Worm (Caenorhabditis elegans): ENCODE measurements around the gene cids-1.

- TF ChIP-seq flt-1 (GFP tag; IDR thresholded peaks at IDR 0.05), result no peak
- no peak for TF ChIP-seq ama-1 (optimal IDR thresholded peaks at IDR 0.05)
- TF ChIP-seq scrt-1 (GFP tag; IDR thresholded peaks at IDR 0.05), result no peak
- no peak for TF ChIP-seq ceh-36 (tag; optimal IDR thresholded peaks at IDR 0.05)
- no peak for TF ChIP-seq pes-1 (GFP tag; IDR thresholded peaks at IDR 0.05)
- no peak for TF ChIP-seq tra-4 (tag; optimal IDR thresholded peaks at IDR 0.05)
- TF ChIP-seq tbx-11 (GFP tag; IDR thresholded peaks at IDR 0.05), result no peak
- TF ChIP-seq hmbx-1 (tag; optimal IDR thresholded peaks at IDR 0.05), result no peak
- TF ChIP-seq hmg-4 (GFP tag; optimal IDR thresholded peaks at IDR 0.05), result no peak
- TF ChIP-seq ets-7 (tag; optimal IDR thresholded peaks at IDR 0.05), result no peak
- no peak for TF ChIP-seq ceh-13 (GFP tag; optimal IDR thresholded peaks at IDR 0.05)
- TF ChIP-seq aly-1 (tag; optimal IDR thresholded peaks at IDR 0.05), result no peak
Observed at ce11 chrIII:8286003-8286402, 41.8 kb downstream of the cids-1 start.

Data from whole organism, early embryonic.